Fruit fly (Drosophila melanogaster) whole organism, embryonic: ENCODE data around the gene CG31800.
A peak's percentile ranks its signal among the peaks of the same experiment; 100 is the strongest.

Experiments
- BtbVII ChIP-seq: fragments of 200-800 bp; sonication (Bioruptor generic); optimal IDR thresholded peaks from 3 replicates; lab custom pipeline; 2017; ENCODE audit warnings: missing biosample characterization, mild to moderate bottlenecking, missing genetic modification characterization
- CG13624 ChIP-seq: fragments of 200-800 bp; sonication (Bioruptor generic); optimal IDR thresholded peaks from 2 replicates; lab custom pipeline; 2016; ENCODE audit warnings: missing biosample characterization, missing genetic modification characterization
- CG17829 ChIP-seq: fragments of 200-800 bp; optimal IDR thresholded peaks from 2 replicates; lab custom pipeline; 2019; ENCODE audit warnings: missing biosample characterization, mild to moderate bottlenecking, missing genetic modification characterization, moderate library complexity
- CG2678 ChIP-seq: fragments of 200-800 bp; sonication (Bioruptor generic); optimal IDR thresholded peaks from 3 replicates; lab custom pipeline; 2019; ENCODE audit warnings: missing biosample characterization, mild to moderate bottlenecking, missing genetic modification characterization, moderate library complexity
- CG2712 ChIP-seq: fragments of 200-800 bp; optimal IDR thresholded peaks from 3 replicates; lab custom pipeline; 2019; ENCODE audit warnings: missing biosample characterization, mild to moderate bottlenecking, missing genetic modification characterization, moderate library complexity
- CG30431 ChIP-seq: fragments of 200-800 bp; sonication (Bioruptor generic); optimal IDR thresholded peaks from 2 replicates; lab custom pipeline; 2017; ENCODE audit warnings: missing biosample characterization, missing genetic modification characterization
- CG31441 ChIP-seq: fragments of 200-800 bp; sonication (Bioruptor generic); IDR thresholded peaks from 2 replicates; pipeline ENCODE4 v1.3.6; 2022; ENCODE audit warnings: missing biosample characterization, missing genetic modification characterization
- CG32772 ChIP-seq: fragments of 200-800 bp; sonication (Bioruptor generic); IDR thresholded peaks from 2 replicates; pipeline ENCODE4 v1.3.6; 2022; ENCODE audit warnings: missing biosample characterization, missing genetic modification characterization
- CG34224 ChIP-seq: fragments of 200-800 bp; sonication (Bioruptor generic); IDR thresholded peaks from 3 replicates; pipeline ENCODE4 v1.3.6; 2022; ENCODE audit warnings: missing biosample characterization, missing genetic modification characterization; ENCODE audit not compliant: partially characterized antibody
- CG5245 ChIP-seq: fragments of 200-800 bp; sonication (Bioruptor generic); optimal IDR thresholded peaks from 3 replicates; lab custom pipeline; 2016; ENCODE audit warnings: missing biosample characterization, missing genetic modification characterization
- CG5953 ChIP-seq: fragments of 200-800 bp; sonication (Bioruptor generic); IDR thresholded peaks from 2 replicates; pipeline ENCODE4 v1.3.6; 2022; ENCODE audit warnings: missing biosample characterization, missing genetic modification characterization
- CG6654 ChIP-seq: fragments of 200-800 bp; sonication (Bioruptor generic); optimal IDR thresholded peaks from 2 replicates; lab custom pipeline; 2017; ENCODE audit warnings: missing biosample characterization, mild to moderate bottlenecking, missing genetic modification characterization
- CG7372 ChIP-seq: fragments of 200-800 bp; sonication (Bioruptor generic); IDR thresholded peaks from 2 replicates; pipeline ENCODE4 v1.3.6; 2022; ENCODE audit warnings: missing biosample characterization, missing genetic modification characterization
- CG9437 ChIP-seq: fragments of 200-800 bp; sonication (Bioruptor generic); optimal IDR thresholded peaks from 2 replicates; lab custom pipeline; 2018; ENCODE audit warnings: missing biosample characterization, mild to moderate bottlenecking, missing genetic modification characterization
- CG9727 ChIP-seq: fragments of 200-800 bp; sonication (Bioruptor generic); optimal IDR thresholded peaks from 3 replicates; lab custom pipeline; 2017; ENCODE audit warnings: missing biosample characterization, mild to moderate bottlenecking, missing genetic modification characterization
- CG9876 ChIP-seq: fragments of 200-800 bp; sonication (Bioruptor generic); optimal IDR thresholded peaks from 2 replicates; lab custom pipeline; 2016; ENCODE audit warnings: missing biosample characterization, missing genetic modification characterization
- CG9932 ChIP-seq: fragments of 200-800 bp; sonication (Bioruptor generic); IDR thresholded peaks from 2 replicates; pipeline ENCODE4 v1.3.6; 2022; ENCODE audit warnings: missing biosample characterization, missing genetic modification characterization
- CoRest ChIP-seq: fragments of 200-800 bp; sonication (Bioruptor generic); optimal IDR thresholded peaks from 3 replicates; lab custom pipeline; 2018; ENCODE audit warnings: missing biosample characterization, mild to moderate bottlenecking, missing genetic modification characterization, moderate library complexity
- Dll ChIP-seq: fragments of 200-800 bp; sonication (Bioruptor generic); IDR thresholded peaks from 4 replicates; pipeline ENCODE4 v1.3.6; 2022; ENCODE audit warnings: missing biosample characterization, missing genetic modification characterization; ENCODE audit not compliant: partially characterized antibody
- Drgx ChIP-seq: fragments of 200-800 bp; sonication (Bioruptor generic); IDR thresholded peaks from 2 replicates; pipeline ENCODE4 v1.3.6; 2022; ENCODE audit warnings: missing biosample characterization, missing genetic modification characterization
- Fer1 ChIP-seq: fragments of 200-800 bp; sonication (Bioruptor generic); optimal IDR thresholded peaks from 2 replicates; lab custom pipeline; 2017; ENCODE audit warnings: missing biosample characterization, mild to moderate bottlenecking, missing genetic modification characterization
- HmgD ChIP-seq: fragments of 200-800 bp; sonication (Bioruptor generic); optimal IDR thresholded peaks from 3 replicates; lab custom pipeline; 2016; ENCODE audit warnings: missing biosample characterization, missing genetic modification characterization
- MESR4 ChIP-seq: fragments of 200-800 bp; sonication (Bioruptor generic); optimal IDR thresholded peaks from 2 replicates; lab custom pipeline; 2018; ENCODE audit warnings: missing biosample characterization, mild to moderate bottlenecking, missing genetic modification characterization, moderate library complexity
- Mad ChIP-seq: fragments of 200-800 bp; sonication (Bioruptor generic); optimal IDR thresholded peaks from 2 replicates; lab custom pipeline; 2016; ENCODE audit warnings: missing biosample characterization, missing genetic modification characterization
- Med ChIP-seq: fragments of 200-800 bp; sonication (Bioruptor generic); peaks from one replicate; lab custom pipeline; 2016; ENCODE audit warnings: missing biosample characterization, missing genetic modification characterization, mild to moderate bottlenecking, inconsistent platforms, moderate library complexity
- Mrtf ChIP-seq: fragments of 200-800 bp; sonication (Bioruptor generic); IDR thresholded peaks from 3 replicates; pipeline ENCODE4 v1.3.6; 2022; ENCODE audit warnings: missing biosample characterization, missing genetic modification characterization
- Neu2 ChIP-seq: fragments of 200-800 bp; sonication (Bioruptor generic); optimal IDR thresholded peaks from 3 replicates; lab custom pipeline; 2016; ENCODE audit warnings: missing biosample characterization, missing genetic modification characterization, borderline replicate concordance
- Nf-YC ChIP-seq: fragments of 200-800 bp; optimal IDR thresholded peaks from 3 replicates; lab custom pipeline; 2019; ENCODE audit warnings: missing biosample characterization, mild to moderate bottlenecking, missing genetic modification characterization, moderate library complexity
- Sox102F ChIP-seq: fragments of 200-800 bp; sonication (Bioruptor generic); optimal IDR thresholded peaks from 2 replicates; lab custom pipeline; 2018; ENCODE audit warnings: missing biosample characterization, mild to moderate bottlenecking, missing genetic modification characterization, moderate library complexity
- Taf1 ChIP-seq: fragments of 200-800 bp; sonication (Bioruptor generic); IDR thresholded peaks from 2 replicates; pipeline ENCODE4 v1.3.6; 2022; ENCODE audit warnings: missing biosample characterization, missing genetic modification characterization
- Xbp1 ChIP-seq: fragments of 200-800 bp; sonication (Bioruptor generic); optimal IDR thresholded peaks from 3 replicates; lab custom pipeline; 2016; ENCODE audit warnings: missing biosample characterization, mild to moderate bottlenecking, missing genetic modification characterization
- ato ChIP-seq: fragments of 200-800 bp; sonication (Bioruptor generic); IDR thresholded peaks from 2 replicates; pipeline ENCODE4 v1.3.6; 2022; ENCODE audit warnings: missing biosample characterization, missing genetic modification characterization; ENCODE audit not compliant: partially characterized antibody
- bigmax ChIP-seq: fragments of 200-800 bp; sonication (Bioruptor generic); optimal IDR thresholded peaks from 2 replicates; lab custom pipeline; 2018; ENCODE audit warnings: missing biosample characterization, mild to moderate bottlenecking, missing genetic modification characterization
- bowl ChIP-seq: fragments of 200-800 bp; sonication (Bioruptor generic); IDR thresholded peaks from 2 replicates; pipeline ENCODE4 v1.3.6; 2022; ENCODE audit warnings: missing biosample characterization, missing genetic modification characterization
- dati ChIP-seq: fragments of 200-800 bp; sonication (Bioruptor generic); IDR thresholded peaks from 2 replicates; pipeline ENCODE4 v1.3.6; 2022; ENCODE audit warnings: missing biosample characterization, missing genetic modification characterization
- dmrt99B ChIP-seq: fragments of 200-800 bp; sonication (Bioruptor generic); optimal IDR thresholded peaks from 2 replicates; lab custom pipeline; 2018; ENCODE audit warnings: missing biosample characterization, mild to moderate bottlenecking, missing genetic modification characterization, moderate library complexity
- ftz-f1 ChIP-seq: fragments of 200-800 bp; sonication (Bioruptor generic); optimal IDR thresholded peaks from 2 replicates; lab custom pipeline; 2016; ENCODE audit warnings: missing biosample characterization, missing genetic modification characterization
- gcm ChIP-seq: fragments of 200-800 bp; sonication (Bioruptor generic); optimal IDR thresholded peaks from 2 replicates; lab custom pipeline; 2019; ENCODE audit warnings: missing biosample characterization, mild to moderate bottlenecking, missing genetic modification characterization, moderate library complexity
- gsb-n ChIP-seq: fragments of 200-800 bp; sonication (Bioruptor generic); optimal IDR thresholded peaks from 3 replicates; lab custom pipeline; 2018; ENCODE audit warnings: missing biosample characterization, mild to moderate bottlenecking, missing genetic modification characterization
- kay ChIP-seq: fragments of 200-800 bp; sonication (Bioruptor generic); optimal IDR thresholded peaks from 2 replicates; lab custom pipeline; 2016; ENCODE audit warnings: missing biosample characterization, missing genetic modification characterization
- lola ChIP-seq, 3 experiments: fragments of >200 bp in 2 of 3; fragments of 200-800 bp in 1 of 3; sonication (Bioruptor generic) in 1 of 3; optimal IDR thresholded peaks; 2 replicates each; lab custom pipeline; 2017 to 2019; ENCODE audit warnings: missing biosample characterization in 3 of 3, missing genetic modification characterization in 3 of 3, mild to moderate bottlenecking in 1 of 3, moderate library complexity in 1 of 3
- mld ChIP-seq: fragments of 200-800 bp; sonication (Bioruptor generic); IDR thresholded peaks from 3 replicates; pipeline ENCODE4 v1.3.6; 2022; ENCODE audit warnings: missing biosample characterization, missing genetic modification characterization; ENCODE audit not compliant: partially characterized antibody
- stwl ChIP-seq: fragments of 200-800 bp; sonication (Bioruptor generic); optimal IDR thresholded peaks from 3 replicates; lab custom pipeline; 2018; ENCODE audit warnings: missing biosample characterization, mild to moderate bottlenecking, missing genetic modification characterization, moderate library complexity
- tgo ChIP-seq: fragments of 200-800 bp; sonication (Bioruptor generic); IDR thresholded peaks from 3 replicates; pipeline ENCODE4 v1.3.6; 2022; ENCODE audit warnings: missing biosample characterization, missing genetic modification characterization
- trh ChIP-seq: fragments of 200-800 bp; sonication (Bioruptor generic); optimal IDR thresholded peaks from 2 replicates; lab custom pipeline; 2016; ENCODE audit warnings: missing biosample characterization, missing genetic modification characterization
- unc-4 ChIP-seq: fragments of 200-800 bp; sonication (Bioruptor generic); IDR thresholded peaks from 2 replicates; pipeline ENCODE4 v1.3.6; 2022; ENCODE audit warnings: missing biosample characterization, missing genetic modification characterization; ENCODE audit not compliant: partially characterized antibody
- unpg ChIP-seq: fragments of 200-800 bp; sonication (Bioruptor generic); optimal IDR thresholded peaks from 3 replicates; lab custom pipeline; 2018; ENCODE audit warnings: missing biosample characterization, mild to moderate bottlenecking, missing genetic modification characterization, moderate library complexity
- vnd ChIP-seq: fragments of 200-800 bp; sonication (Bioruptor generic); IDR thresholded peaks from 3 replicates; pipeline ENCODE4 v1.3.6; 2022; ENCODE audit warnings: missing biosample characterization, missing genetic modification characterization; ENCODE audit not compliant: partially characterized antibody
- zen ChIP-seq: fragments of 200-800 bp; sonication (Bioruptor generic); optimal IDR thresholded peaks from 3 replicates; lab custom pipeline; 2018; ENCODE audit warnings: missing biosample characterization, mild to moderate bottlenecking, missing genetic modification characterization, moderate library complexity
- zf30C ChIP-seq: fragments of 200-800 bp; sonication (Bioruptor generic); optimal IDR thresholded peaks from 3 replicates; lab custom pipeline; 2018; ENCODE audit warnings: missing biosample characterization, mild to moderate bottlenecking, missing genetic modification characterization

Gene CG31800

DNA sequence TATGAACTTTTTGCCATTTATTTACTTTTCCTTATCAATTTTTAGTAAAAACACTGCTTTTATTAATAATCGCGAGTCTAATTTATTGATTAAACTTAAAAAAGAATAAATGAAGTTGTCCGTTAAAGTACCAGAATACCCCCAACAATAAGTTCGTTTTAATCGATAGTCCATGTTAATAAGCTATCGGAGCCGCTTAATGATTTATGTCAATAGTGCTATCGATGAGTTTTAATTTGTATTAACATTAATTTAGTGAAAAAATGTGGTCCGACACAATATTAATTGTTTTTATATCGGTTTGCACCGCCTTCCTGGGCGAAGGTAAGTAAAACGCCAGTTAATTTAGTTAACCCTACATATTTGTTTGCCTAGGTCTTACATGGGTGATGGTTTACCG, 14.5 kb upstream of the CG31800 start, which contains the start of gene CG10470 (continued):
- TF ChIP-seq HmgD (GFP tag; lab: Kevin White, UChicago) = no peak
- peak in 1 of 3 experiments; percentile 34 for TF ChIP-seq lola (GFP tag; optimal IDR thresholded peaks at IDR 0.05; lab: Kevin White, UChicago)
- TF ChIP-seq tgo (GFP tag; lab: Robert Waterston, UW) = no peak
- peak; percentile 84 for TF ChIP-seq CG34224 (GFP tag; lab: Robert Waterston, UW)
- peak; percentile 60 for TF ChIP-seq Med (GFP tag; lab: Kevin White, UChicago)
- peak; percentile 9 for TF ChIP-seq gcm
- TF ChIP-seq zf30C = peak; percentile 20
- no peak for TF ChIP-seq BtbVII
- no peak for TF ChIP-seq CG6654 (GFP tag; lab: Kevin White, UChicago)
- TF ChIP-seq gsb-n (tag; lab: Kevin White, UChicago) = no peak
- TF ChIP-seq mld (GFP tag; lab: Robert Waterston, UW) = peak; percentile 11; the same call in 1 of the 3 replicates
- TF ChIP-seq Dll (GFP tag; lab: Robert Waterston, UW) = peak; percentile 83
- TF ChIP-seq CG5953 (GFP tag; lab: Robert Waterston, UW) = no peak
- no peak for TF ChIP-seq bowl
- TF ChIP-seq CG31441 (GFP tag; lab: Robert Waterston, UW) = peak; percentile 34; the same call in 1 of the 2 replicates
- TF ChIP-seq trh (GFP tag; lab: Kevin White, UChicago) = no peak
- TF ChIP-seq CG13624 (GFP tag; lab: Kevin White, UChicago) = no peak
- peak; percentile 50 for TF ChIP-seq CG2712 (tag; lab: Kevin White, UChicago)
- TF ChIP-seq dmrt99B (tag; lab: Kevin White, UChicago) = peak; percentile 23
- no peak for TF ChIP-seq CG9876 (GFP tag; lab: Kevin White, UChicago)
- no peak for TF ChIP-seq ftz-f1
- TF ChIP-seq Nf-YC (tag; lab: Kevin White, UChicago) = peak; percentile 19
- no peak for TF ChIP-seq CG9932
- no peak for TF ChIP-seq kay (GFP tag; lab: Kevin White, UChicago)
- TF ChIP-seq Drgx (GFP tag; lab: Robert Waterston, UW) = no peak
- TF ChIP-seq CG5245 (GFP tag; lab: Kevin White, UChicago) = no peak
- peak; percentile 45 for TF ChIP-seq CG2678 (tag; lab: Kevin White, UChicago)
- no peak for TF ChIP-seq Mad (GFP tag; lab: Kevin White, UChicago)
- TF ChIP-seq MESR4 = peak; percentile 70
- peak; percentile 28 for TF ChIP-seq unpg (GFP tag; lab: Kevin White, UChicago)
- TF ChIP-seq Xbp1 (GFP tag; lab: Kevin White, UChicago) = no peak
- no peak for TF ChIP-seq CG7372 (GFP tag; lab: Robert Waterston, UW)
- TF ChIP-seq CG17829 (tag; lab: Kevin White, UChicago) = peak; percentile 54
- peak; percentile 77 for TF ChIP-seq CG9437 (GFP tag; lab: Kevin White, UChicago)
- peak; percentile 51 for TF ChIP-seq zen
- peak; percentile 71 for TF ChIP-seq ato (GFP tag; lab: Robert Waterston, UW)
- TF ChIP-seq Sox102F (GFP tag; lab: Kevin White, UChicago) = peak; percentile 18
- TF ChIP-seq stwl = peak; percentile 62
- TF ChIP-seq dati = no peak
- no peak for TF ChIP-seq CG9727 (GFP tag; lab: Kevin White, UChicago)
- peak; percentile 75 for TF ChIP-seq vnd (GFP tag; lab: Robert Waterston, UW)
- TF ChIP-seq unc-4 (GFP tag; lab: Robert Waterston, UW) = peak; percentile 81
- TF ChIP-seq Mrtf = no peak
- TF ChIP-seq Fer1 (GFP tag; lab: Kevin White, UChicago) = peak; percentile 13
- peak; percentile 34 for TF ChIP-seq CoRest (tag; lab: Kevin White, UChicago)
- no peak for TF ChIP-seq Neu2 (GFP tag; lab: Kevin White, UChicago)
- TF ChIP-seq Taf1 = no peak
- TF ChIP-seq bigmax = no peak
- no peak for TF ChIP-seq CG30431 (GFP tag; lab: Kevin White, UChicago)
- no peak for TF ChIP-seq CG32772 (GFP tag; lab: Robert Waterston, UW)
